Fruit fly (Drosophila melanogaster) whole organism, embryonic: ENCODE data around the gene CG8173.

Source experiments
- Adf1 ChIP-seq: fragments of 200-800 bp; sonication (Bioruptor generic); IDR thresholded peaks from 2 replicates; pipeline ENCODE4 v1.3.6; 2022; ENCODE audit warnings: missing biosample characterization, missing genetic modification characterization
- Aef1 ChIP-seq: fragments of 200-800 bp; sonication (Bioruptor generic); IDR thresholded peaks from 3 replicates; pipeline ENCODE4 v1.3.6; 2022; ENCODE audit warnings: missing biosample characterization, missing genetic modification characterization
- Awh ChIP-seq: fragments of 200-800 bp; sonication (Bioruptor generic); IDR thresholded peaks from 2 replicates; pipeline ENCODE4, ENCODE4 v1.3.6; 2022; ENCODE audit warnings: missing biosample characterization, missing genetic modification characterization
- BEAF-32 ChIP-seq: fragments of 200-800 bp; sonication (Bioruptor generic); optimal IDR thresholded peaks from 3 replicates; lab custom pipeline; 2017; ENCODE audit warnings: missing biosample characterization, missing genetic modification characterization, mild to moderate bottlenecking, moderate library complexity, missing genetic modification reagents
- Blimp-1 ChIP-seq: fragments of 200-800 bp; sonication (Bioruptor generic); optimal IDR thresholded peaks from 3 replicates; lab custom pipeline; 2018; ENCODE audit warnings: missing biosample characterization, missing genetic modification characterization, mild to moderate bottlenecking, moderate library complexity, missing genetic modification reagents
- CG10147 ChIP-seq: fragments of 200-800 bp; sonication (Bioruptor generic); optimal IDR thresholded peaks from 2 replicates; lab custom pipeline; 2019; ENCODE audit warnings: missing biosample characterization, mild to moderate bottlenecking, missing genetic modification characterization, moderate library complexity
- CG10366 ChIP-seq: fragments of 200-800 bp; sonication (Bioruptor generic); IDR thresholded peaks from 2 replicates; pipeline ENCODE4 v1.3.6; 2022; ENCODE audit warnings: missing biosample characterization, missing genetic modification characterization
- CG10431 ChIP-seq: fragments of 200-800 bp; sonication (Bioruptor generic); optimal IDR thresholded peaks from 3 replicates; lab custom pipeline; 2018; ENCODE audit warnings: missing biosample characterization, mild to moderate bottlenecking, missing genetic modification characterization
- CG10543 ChIP-seq: fragments of 200-800 bp; sonication (Bioruptor generic); optimal IDR thresholded peaks from 3 replicates; lab custom pipeline; 2017; ENCODE audit warnings: missing biosample characterization, mild to moderate bottlenecking, missing genetic modification characterization, moderate library complexity
- CG11560 ChIP-seq: fragments of 200-800 bp; sonication (Bioruptor generic); IDR thresholded peaks from 3 replicates; pipeline ENCODE4 v1.3.6; 2022; ENCODE audit warnings: missing biosample characterization, missing genetic modification characterization
- CG11723 ChIP-seq: fragments of 200-800 bp; sonication (Bioruptor generic); optimal IDR thresholded peaks from 2 replicates; lab custom pipeline; 2017; ENCODE audit warnings: missing biosample characterization, mild to moderate bottlenecking, missing genetic modification characterization
- CG12769 ChIP-seq: fragments of 200-800 bp; sonication (Bioruptor generic); optimal IDR thresholded peaks from 2 replicates; lab custom pipeline; 2019; ENCODE audit warnings: missing biosample characterization, mild to moderate bottlenecking, missing genetic modification characterization, moderate library complexity
- CG13894 ChIP-seq: fragments of 200-800 bp; sonication (Bioruptor generic); optimal IDR thresholded peaks from 3 replicates; lab custom pipeline; 2018; ENCODE audit warnings: missing biosample characterization, mild to moderate bottlenecking, missing genetic modification characterization, moderate library complexity
- CG14710 ChIP-seq: fragments of 200-800 bp; sonication (Bioruptor generic); optimal IDR thresholded peaks from 3 replicates; lab custom pipeline; 2019; ENCODE audit warnings: missing biosample characterization, mild to moderate bottlenecking, missing genetic modification characterization, moderate library complexity
- CG2199 ChIP-seq: fragments of 200-800 bp; sonication (Bioruptor generic); IDR thresholded peaks from 3 replicates; pipeline ENCODE4 v1.3.6; 2022; ENCODE audit warnings: missing biosample characterization, missing genetic modification characterization
- CG2712 ChIP-seq: fragments of 200-800 bp; optimal IDR thresholded peaks from 3 replicates; lab custom pipeline; 2019; ENCODE audit warnings: missing biosample characterization, mild to moderate bottlenecking, missing genetic modification characterization, moderate library complexity
- CG30431 ChIP-seq: fragments of 200-800 bp; sonication (Bioruptor generic); optimal IDR thresholded peaks from 2 replicates; lab custom pipeline; 2017; ENCODE audit warnings: missing biosample characterization, missing genetic modification characterization
- CG31441 ChIP-seq: fragments of 200-800 bp; sonication (Bioruptor generic); IDR thresholded peaks from 2 replicates; pipeline ENCODE4 v1.3.6; 2022; ENCODE audit warnings: missing biosample characterization, missing genetic modification characterization
- CG3163 ChIP-seq: fragments of 200-800 bp; sonication (Bioruptor generic); optimal IDR thresholded peaks from 3 replicates; lab custom pipeline; 2016; ENCODE audit warnings: missing biosample characterization, missing genetic modification characterization
- CG3838 ChIP-seq: fragments of 200-800 bp; sonication (Bioruptor generic); optimal IDR thresholded peaks from 3 replicates; lab custom pipeline; 2016; ENCODE audit warnings: missing biosample characterization, missing genetic modification characterization
- CG4617 ChIP-seq: fragments of 200-800 bp; sonication (Bioruptor generic); optimal IDR thresholded peaks from 3 replicates; lab custom pipeline; 2016; ENCODE audit warnings: missing biosample characterization, missing genetic modification characterization, borderline replicate concordance
- CG4820 ChIP-seq: fragments of 200-800 bp; sonication (Bioruptor generic); optimal IDR thresholded peaks from 3 replicates; lab custom pipeline; 2016; ENCODE audit warnings: missing biosample characterization, missing genetic modification characterization
- CG5245 ChIP-seq: fragments of 200-800 bp; sonication (Bioruptor generic); optimal IDR thresholded peaks from 3 replicates; lab custom pipeline; 2016; ENCODE audit warnings: missing biosample characterization, missing genetic modification characterization
- CG6791 ChIP-seq: fragments of 200-800 bp; sonication (Bioruptor generic); IDR thresholded peaks from 3 replicates; pipeline ENCODE4 v1.3.6; 2022; ENCODE audit warnings: missing biosample characterization, missing genetic modification characterization; ENCODE audit not compliant: partially characterized antibody
- CTCF ChIP-seq: fragments of 200-800 bp; sonication (Bioruptor generic); optimal IDR thresholded peaks from 2 replicates; lab custom pipeline; 2017; ENCODE audit warnings: missing biosample characterization, mild to moderate bottlenecking, missing genetic modification characterization, moderate library complexity
- Dek ChIP-seq: fragments of 200-800 bp; sonication (Bioruptor generic); optimal IDR thresholded peaks from 3 replicates; lab custom pipeline; 2019; ENCODE audit warnings: missing biosample characterization, mild to moderate bottlenecking, missing genetic modification characterization, moderate library complexity
- Ets97D ChIP-seq: fragments of 200-800 bp; sonication (Bioruptor generic); optimal IDR thresholded peaks from 3 replicates; lab custom pipeline; 2016; ENCODE audit warnings: missing biosample characterization, missing genetic modification characterization
- GATAe ChIP-seq: fragments of 200-800 bp; sonication (Bioruptor generic); conservative IDR thresholded peaks from 2 replicates; pipeline ENCODE4 v1.3.6; 2022; ENCODE audit warnings: missing biosample characterization, missing genetic modification characterization
- HLH4C ChIP-seq: fragments of 200-800 bp; sonication (Bioruptor generic); IDR thresholded peaks from 3 replicates; pipeline ENCODE4 v1.3.6; 2022; ENCODE audit warnings: missing biosample characterization, missing genetic modification characterization; ENCODE audit not compliant: partially characterized antibody
- Hr39 ChIP-seq: fragments of >200 bp; optimal IDR thresholded peaks from 2 replicates; lab custom pipeline; 2017
- Optix ChIP-seq: fragments of 200-800 bp; sonication (Bioruptor generic); IDR thresholded peaks from 3 replicates; pipeline ENCODE4 v1.3.6; 2022; ENCODE audit warnings: missing biosample characterization, missing genetic modification characterization
- PHDP ChIP-seq: fragments of 200-800 bp; sonication (Bioruptor generic); optimal IDR thresholded peaks from 3 replicates; lab custom pipeline; 2018; ENCODE audit warnings: missing biosample characterization, mild to moderate bottlenecking, missing genetic modification characterization, moderate library complexity
- Pdp1 ChIP-seq, 2 experiments: fragments of 200-800 bp; sonication (Bioruptor generic); optimal IDR thresholded peaks; 3 replicates each; lab custom pipeline; 2016; ENCODE audit warnings: missing biosample characterization in 2 of 2, missing genetic modification characterization in 2 of 2, mild to moderate bottlenecking in 1 of 2, moderate library complexity in 1 of 2
- bab2 ChIP-seq: fragments of 200-800 bp; sonication (Bioruptor generic); optimal IDR thresholded peaks from 2 replicates; lab custom pipeline; 2016; ENCODE audit warnings: missing biosample characterization, missing genetic modification characterization
- br ChIP-seq: fragments of >200 bp; optimal IDR thresholded peaks from 2 replicates; lab custom pipeline; 2017
- btn ChIP-seq: fragments of 200-800 bp; sonication (Bioruptor generic); optimal IDR thresholded peaks from 2 replicates; lab custom pipeline; 2016; ENCODE audit warnings: missing biosample characterization, missing genetic modification characterization
- chif ChIP-seq, 2 experiments: fragments of 200-800 bp; sonication (Bioruptor generic); optimal IDR thresholded peaks; 3 replicates each; lab custom pipeline; 2016; ENCODE audit warnings: missing biosample characterization in 2 of 2, missing genetic modification characterization in 2 of 2
- crc ChIP-seq: fragments of 200-800 bp; sonication (Bioruptor generic); optimal IDR thresholded peaks from 2 replicates; lab custom pipeline; 2016; ENCODE audit warnings: missing biosample characterization, missing genetic modification characterization
- dan ChIP-seq: fragments of 200-800 bp; sonication (Bioruptor generic); IDR thresholded peaks from 2 replicates; pipeline ENCODE4 v1.3.6; 2022; ENCODE audit warnings: missing biosample characterization, missing genetic modification characterization
- dimm ChIP-seq: fragments of 200-800 bp; sonication (Bioruptor generic); IDR thresholded peaks from 2 replicates; pipeline ENCODE4 v1.3.6; 2022; ENCODE audit warnings: missing biosample characterization, missing genetic modification characterization
- gce ChIP-seq: fragments of 200-800 bp; sonication (Bioruptor generic); IDR thresholded peaks from 3 replicates; pipeline ENCODE4 v1.3.6; 2022; ENCODE audit warnings: missing biosample characterization, missing genetic modification characterization
- her ChIP-seq: fragments of 200-800 bp; sonication (Bioruptor generic); optimal IDR thresholded peaks from 2 replicates; lab custom pipeline; 2016; ENCODE audit warnings: missing biosample characterization, missing genetic modification characterization
- insv ChIP-seq, 2 experiments: fragments of 200-800 bp; sonication (Bioruptor generic); optimal IDR thresholded peaks; 3 replicates each; lab custom pipeline; 2016 to 2018; ENCODE audit warnings: missing biosample characterization in 2 of 2, missing genetic modification characterization in 2 of 2
- ken ChIP-seq: fragments of 200-800 bp; sonication (Bioruptor generic); IDR thresholded peaks from 3 replicates; pipeline ENCODE4 v1.3.6; 2022; ENCODE audit warnings: missing biosample characterization, missing genetic modification characterization
- lab ChIP-seq: fragments of 200-800 bp; sonication (Bioruptor generic); optimal IDR thresholded peaks from 3 replicates; lab custom pipeline; 2017; ENCODE audit warnings: missing biosample characterization, missing genetic modification characterization, mild to moderate bottlenecking, moderate library complexity, missing genetic modification reagents
- lilli ChIP-seq: fragments of 200-800 bp; sonication (Bioruptor generic); optimal IDR thresholded peaks from 3 replicates; lab custom pipeline; 2016; ENCODE audit warnings: missing biosample characterization, missing genetic modification characterization
- lmd ChIP-seq: fragments of 200-800 bp; sonication (Bioruptor generic); IDR thresholded peaks from 2 replicates; pipeline ENCODE4 v1.3.6; 2022; ENCODE audit warnings: missing biosample characterization, missing genetic modification characterization
- peb ChIP-seq: fragments of 200-800 bp; sonication (Bioruptor generic); IDR thresholded peaks from 2 replicates; pipeline ENCODE4 v1.3.6; 2022; ENCODE audit warnings: missing biosample characterization, missing genetic modification characterization
- pfk ChIP-seq: fragments of 200-800 bp; sonication (Bioruptor generic); optimal IDR thresholded peaks from 2 replicates; lab custom pipeline; 2018; ENCODE audit warnings: missing biosample characterization, mild to moderate bottlenecking, missing genetic modification characterization, moderate library complexity
- sug ChIP-seq: fragments of 200-800 bp; optimal IDR thresholded peaks from 2 replicates; lab custom pipeline; 2019; ENCODE audit warnings: missing biosample characterization, mild to moderate bottlenecking, missing genetic modification characterization, moderate library complexity
- usp ChIP-seq: fragments of >200 bp; optimal IDR thresholded peaks from 2 replicates; lab custom pipeline; 2017; ENCODE audit warnings: missing biosample characterization, missing genetic modification characterization

The CG8173 gene

DNA sequence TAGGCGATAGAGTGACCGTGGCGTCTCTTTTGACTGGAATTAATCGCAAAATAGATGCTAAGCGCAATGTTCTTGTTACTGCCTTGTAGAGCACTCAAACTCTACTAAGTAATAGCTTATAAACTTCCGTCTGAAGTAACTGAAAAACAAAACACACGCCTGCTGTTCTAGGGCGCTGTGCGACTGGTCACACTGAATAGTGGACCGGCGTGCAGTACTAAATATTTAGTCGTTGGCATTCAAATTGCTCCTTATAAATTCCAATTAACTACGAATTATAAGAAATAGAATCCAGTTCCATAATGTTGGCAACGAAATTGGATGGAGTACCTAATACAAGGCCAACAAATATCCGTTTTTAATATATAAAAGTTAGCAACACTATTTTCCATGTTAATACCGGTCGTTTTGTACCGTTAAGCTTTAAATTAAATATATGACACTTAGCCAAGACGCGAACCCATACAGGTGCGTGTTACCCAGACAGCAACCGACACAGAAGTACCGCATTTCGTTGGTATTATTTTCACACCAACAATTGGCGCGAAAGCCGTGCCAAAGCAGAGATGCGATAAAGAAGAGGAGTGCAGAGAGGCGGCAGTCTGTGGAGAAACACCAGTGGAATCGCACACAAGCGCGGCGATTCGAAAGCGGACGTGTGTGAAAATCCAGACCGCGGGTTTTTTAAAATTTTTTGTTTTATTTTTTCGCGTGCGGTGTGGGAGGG, at the start of gene CG8173, which contains the start of gene raskol:
Gene CG8173, minus strand, starts transcription at position 108 of the 727 bp plus-strand sequence.
Gene raskol, plus strand, starts transcription at position 599 of the 727 bp plus-strand sequence.
- no peak for TF ChIP-seq lmd (GFP tag; lab: Robert Waterston, UW)
- no peak for TF ChIP-seq Pdp1 (GFP tag; optimal IDR thresholded peaks at IDR 0.05; lab: Kevin White, UChicago)
- no peak for TF ChIP-seq CG30431
- no peak for TF ChIP-seq Optix (GFP tag; lab: Robert Waterston, UW)
- TF ChIP-seq Ets97D = peak; percentile 73
- TF ChIP-seq Adf1 (GFP tag; lab: Robert Waterston, UW) = peak; percentile 12; the same call in 1 of the 2 replicates
- peak; percentile 59 for TF ChIP-seq BEAF-32
- TF ChIP-seq Blimp-1 (GFP tag; lab: Kevin White, UChicago) = no peak
- TF ChIP-seq dimm = no peak
- no peak for TF ChIP-seq ken (GFP tag; lab: Robert Waterston, UW)
- peak in 1 of 2 experiments; percentile 35 for TF ChIP-seq insv (GFP tag; optimal IDR thresholded peaks at IDR 0.05; lab: Kevin White, UChicago)
- no peak for TF ChIP-seq bab2
- TF ChIP-seq pfk (GFP tag; lab: Kevin White, UChicago) = peak; percentile 11
- TF ChIP-seq CTCF (GFP tag; lab: Kevin White, UChicago) = peak; percentile 67
- no peak for TF ChIP-seq Hr39 (lab: Kevin White, UChicago)
- TF ChIP-seq CG10431 (GFP tag; lab: Kevin White, UChicago) = no peak
- peak; percentile 26 for TF ChIP-seq CG2712 (tag; lab: Kevin White, UChicago)
- TF ChIP-seq br = no peak
- TF ChIP-seq CG3838 (GFP tag; lab: Kevin White, UChicago) = no peak
- no peak for TF ChIP-seq peb (GFP tag; lab: Robert Waterston, UW)
- TF ChIP-seq CG10366 (GFP tag; lab: Robert Waterston, UW) = no peak
- TF ChIP-seq btn = no peak
- no peak for TF ChIP-seq dan (GFP tag; lab: Robert Waterston, UW)
- TF ChIP-seq CG6791 (GFP tag; lab: Robert Waterston, UW) = no peak
- no peak for TF ChIP-seq CG4617 (GFP tag; lab: Kevin White, UChicago)
- TF ChIP-seq usp (GFP tag; lab: Kevin White, UChicago) = no peak
- TF ChIP-seq Dek = no peak
- TF ChIP-seq CG4820 = no peak
- TF ChIP-seq CG11560 (tag; lab: Robert Waterston, UW) = no peak
- TF ChIP-seq lilli (GFP tag; lab: Kevin White, UChicago) = peak; percentile 28
- peak; percentile 18 for TF ChIP-seq sug (tag; lab: Kevin White, UChicago)
- no peak for TF ChIP-seq crc (GFP tag; lab: Kevin White, UChicago)
- TF ChIP-seq CG10147 (GFP tag; lab: Kevin White, UChicago) = no peak
- peak; percentile 48 for TF ChIP-seq CG13894 (tag; lab: Kevin White, UChicago)
- peak; percentile 15 for TF ChIP-seq CG12769 (tag; lab: Kevin White, UChicago)
- TF ChIP-seq chif (GFP tag; optimal IDR thresholded peaks at IDR 0.05; lab: Kevin White, UChicago) = no peak
- TF ChIP-seq lab (GFP tag; lab: Kevin White, UChicago) = peak; percentile 34
- no peak for TF ChIP-seq GATAe (GFP tag; lab: Robert Waterston, UW)
- TF ChIP-seq gce (GFP tag; lab: Robert Waterston, UW) = no peak
- TF ChIP-seq her (GFP tag; lab: Kevin White, UChicago) = no peak
- no peak for TF ChIP-seq CG11723
- TF ChIP-seq PHDP = no peak
- TF ChIP-seq CG14710 = peak; percentile 72
- TF ChIP-seq CG2199 = peak; percentile 41; the same call in 1 of the 3 replicates
- TF ChIP-seq Awh (GFP tag; lab: Robert Waterston, UW) = no peak
- no peak for TF ChIP-seq CG3163
- no peak for TF ChIP-seq CG5245 (GFP tag; lab: Kevin White, UChicago)
- peak; percentile 39; the same call in 1 of the 3 replicates for TF ChIP-seq Aef1 (GFP tag; lab: Robert Waterston, UW)
- no peak for TF ChIP-seq HLH4C (GFP tag; lab: Robert Waterston, UW)
- peak; percentile 69 for TF ChIP-seq CG10543
- TF ChIP-seq CG31441 = no peak
